Worm (Caenorhabditis elegans) whole organism, midembryonic: ENCODE measurements around the gene cpna-3.

Source experiments
- tab-1 ChIP-seq: fragments of 200-800 bp; sonication (Bioruptor generic); IDR thresholded peaks from 2 replicates; pipeline ENCODE4 v1.3.6; 2022; ENCODE audit warnings: missing genetic modification characterization, missing compliant biosample characterization
- ztf-29 ChIP-seq: fragments of 200-800 bp; sonication (Bioruptor generic); IDR thresholded peaks from 2 replicates; pipeline ENCODE4 v1.3.6; 2022; ENCODE audit warnings: missing genetic modification reagents, missing genetic modification characterization, missing compliant biosample characterization

ce11 chrIV:9079330-9079729 is 17.3 kb upstream of the cpna-3 start:
- TF ChIP-seq tab-1 (GFP tag; lab: Robert Waterston, UW) (no peak), ztf-29 (no peak)
